Worm (Caenorhabditis elegans): ENCODE measurements around the gene lpr-5.

The lpr-5 gene

ce11 chrX:11033128-11033951, 28.6 kb upstream of the lpr-5 start:
- TF ChIP-seq unc-42 (tag; optimal IDR thresholded peaks at IDR 0.05) (peak; percentile 88), ceh-19 (GFP tag; optimal IDR thresholded peaks at IDR 0.05) (no peak)

ce11 chrX:11033952-11034287, 28.0 kb upstream of the lpr-5 start:
- TF ChIP-seq pha-2 (tag; optimal IDR thresholded peaks at IDR 0.05) (no peak), elt-4 (tag; optimal IDR thresholded peaks at IDR 0.05) (no peak), ceh-31 (tag; optimal IDR thresholded peaks at IDR 0.05) (peak; percentile 6)

- no peak for TF ChIP-seq ceh-30 (tag; optimal IDR thresholded peaks at IDR 0.05)
- TF ChIP-seq hlh-6 (tag; optimal IDR thresholded peaks at IDR 0.05), result peak; percentile 44
- no peak for TF ChIP-seq odd-2 (tag; optimal IDR thresholded peaks at IDR 0.05)
- no peak for TF ChIP-seq ceh-9 (tag; optimal IDR thresholded peaks at IDR 0.05)
- TF ChIP-seq ceh-31 (tag; optimal IDR thresholded peaks at IDR 0.05), result peak; percentile 58
- no peak for TF ChIP-seq eyg-1 (tag; optimal IDR thresholded peaks at IDR 0.05)
- no peak for TF ChIP-seq ets-4 (tag; optimal IDR thresholded peaks at IDR 0.05)
- TF ChIP-seq ceh-45 (GFP tag; IDR thresholded peaks at IDR 0.05), result no peak
- peak; percentile 12 for TF ChIP-seq tbx-2 (tag; optimal IDR thresholded peaks at IDR 0.05)
- no peak for TF ChIP-seq lim-6 (tag; optimal IDR thresholded peaks at IDR 0.05)
- TF ChIP-seq unc-42 (tag; optimal IDR thresholded peaks at IDR 0.05), result peak; percentile 46
- TF ChIP-seq hlh-30 (tag; optimal IDR thresholded peaks at IDR 0.05; ENCODE audit: insufficient read depth), result no peak
- TF ChIP-seq ttx-3 (tag; optimal IDR thresholded peaks at IDR 0.05), result no peak
- no peak for TF ChIP-seq pha-4 (tag; optimal IDR thresholded peaks at IDR 0.05)
- TF ChIP-seq C08G9.2 (tag; optimal IDR thresholded peaks at IDR 0.05), result no peak
- peak; percentile 13 for TF ChIP-seq ref-2 (tag; optimal IDR thresholded peaks at IDR 0.05)
- TF ChIP-seq ceh-2 (tag; optimal IDR thresholded peaks at IDR 0.05), result no peak
- no peak for TF ChIP-seq K02D7.2 (tag; optimal IDR thresholded peaks at IDR 0.05)
- no peak for TF ChIP-seq dve-1 (tag; optimal IDR thresholded peaks at IDR 0.05)
- TF ChIP-seq pag-3 (tag; optimal IDR thresholded peaks at IDR 0.05; ENCODE audit: borderline replicate concordance), result no peak
- TF ChIP-seq unc-55 (GFP tag; optimal IDR thresholded peaks at IDR 0.05), result peak; percentile 52
- TF ChIP-seq pros-1 (tag; optimal IDR thresholded peaks at IDR 0.05), result no peak
- TF ChIP-seq fkh-10 (GFP tag; optimal IDR thresholded peaks at IDR 0.05), result no peak
- TF ChIP-seq fax-1 (tag; optimal IDR thresholded peaks at IDR 0.05), result no peak
- no peak for TF ChIP-seq nhr-11 (tag; optimal IDR thresholded peaks at IDR 0.05)
- TF ChIP-seq syd-9 (tag; optimal IDR thresholded peaks at IDR 0.05), result no peak
- TF ChIP-seq ceh-14 (tag; optimal IDR thresholded peaks at IDR 0.05), result no peak
- no peak for TF ChIP-seq elt-4 (tag; optimal IDR thresholded peaks at IDR 0.05)
- peak; percentile 4 for TF ChIP-seq dmd-4 (tag; optimal IDR thresholded peaks at IDR 0.05; ENCODE audit: borderline replicate concordance)
- TF ChIP-seq K09A11.1 (tag; optimal IDR thresholded peaks at IDR 0.05; ENCODE audit: insufficient read depth), result no peak
- no peak for TF ChIP-seq unc-86 (tag; optimal IDR thresholded peaks at IDR 0.05)
- no peak for TF ChIP-seq elt-2 (tag; optimal IDR thresholded peaks at IDR 0.05)
- no peak for TF ChIP-seq npax-4 (tag; optimal IDR thresholded peaks at IDR 0.05)
- TF ChIP-seq hlh-13 (GFP tag; optimal IDR thresholded peaks at IDR 0.05), result no peak
- TF ChIP-seq ama-1 (optimal IDR thresholded peaks at IDR 0.05), result peak; percentile 28
- peak; percentile 13 for TF ChIP-seq ceh-18 (tag; optimal IDR thresholded peaks at IDR 0.05)
- TF ChIP-seq T23F11.4 (GFP tag; optimal IDR thresholded peaks at IDR 0.05), result no peak
- peak; percentile 73 for TF ChIP-seq ceh-48 (tag; optimal IDR thresholded peaks at IDR 0.05)
- TF ChIP-seq mec-3 (tag; optimal IDR thresholded peaks at IDR 0.05; ENCODE audit: borderline replicate concordance), result no peak
- no peak for TF ChIP-seq pax-1 (tag; optimal IDR thresholded peaks at IDR 0.05)
- peak; percentile 41 for TF ChIP-seq nfya-1 (tag; optimal IDR thresholded peaks at IDR 0.05)
Observed at ce11 chrX:11034430-11035117, 27.3 kb upstream of the lpr-5 start.

Data from whole organism, late embryonic.